Worm (Caenorhabditis elegans) whole organism, L3 larva: Measurements from ENCODE around the gene catp-6.

Source experiments
- aly-2 ChIP-seq: fragments of 150-350 bp; optimal IDR thresholded peaks from 2 replicates; lab custom pipeline; 2014; ENCODE audit warnings: missing biosample characterization, missing genetic modification characterization
- ama-1 ChIP-seq: fragments of 150-350 bp; optimal IDR thresholded peaks from 2 replicates; lab custom pipeline; 2018
- lin-39 ChIP-seq: fragments of 150-350 bp; optimal IDR thresholded peaks from 2 replicates; lab custom pipeline; 2018; ENCODE audit warnings: missing biosample characterization, missing genetic modification reagents, missing genetic modification characterization
- mdl-1 ChIP-seq: fragments of 150-350 bp; optimal IDR thresholded peaks from 2 replicates; lab custom pipeline; 2014; ENCODE audit warnings: missing biosample characterization, missing genetic modification characterization
- pha-4 ChIP-seq: fragments of 150-350 bp; optimal IDR thresholded peaks from 2 replicates; lab custom pipeline; 2014; ENCODE audit warnings: missing biosample characterization, missing genetic modification reagents, missing genetic modification characterization
- snpc-4 ChIP-seq: fragments of 150-350 bp; optimal IDR thresholded peaks from 2 replicates; lab custom pipeline; 2014; ENCODE audit warnings: missing biosample characterization, missing genetic modification characterization
- zag-1 ChIP-seq: fragments of 150-350 bp; optimal IDR thresholded peaks from 2 replicates; lab custom pipeline; 2014; ENCODE audit warnings: missing biosample characterization, missing genetic modification characterization

DNA sequence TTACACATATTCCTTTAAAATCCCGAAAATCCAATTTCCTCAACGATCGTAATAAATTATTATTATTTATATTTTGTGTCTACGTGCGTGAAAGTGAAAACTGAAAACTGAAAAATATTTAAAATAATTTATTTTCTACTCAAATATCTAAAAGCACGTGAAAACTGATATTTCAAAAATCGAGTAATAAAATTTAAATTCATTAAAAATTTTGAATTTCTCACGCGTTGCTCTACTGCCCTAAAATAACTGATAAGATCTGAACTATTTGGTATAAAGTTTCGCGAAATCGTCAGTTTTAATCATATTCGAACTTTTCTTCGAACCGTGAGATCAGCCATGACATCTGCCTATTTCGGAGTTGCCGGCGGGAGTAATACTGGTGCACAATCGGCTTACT lies 27.9 kb upstream of the catp-6 start, which contains the start of gene ssq-1:
- TF ChIP-seq mdl-1 (no peak), zag-1 (tag; lab: Kevin White, UChicago) (no peak), lin-39 (tag; lab: Kevin White, UChicago) (no peak), pha-4 (tag; lab: Kevin White, UChicago) (no peak), aly-2 (tag; lab: Kevin White, UChicago) (no peak), snpc-4 (tag; lab: Kevin White, UChicago) (no peak), ama-1 (no peak)
